Worm (Caenorhabditis elegans) whole organism, L3 larva: ENCODE measurements around the gene pqn-78.
"Not testable (repeated sequence)": the region's sequence is repeated elsewhere in the genome, so short reads cannot be mapped to it uniquely, and the experiment has no call there.

Experiments
- lin-39 ChIP-seq: fragments of 150-350 bp; optimal IDR thresholded peaks from 2 replicates; lab custom pipeline; 2018; ENCODE audit warnings: missing biosample characterization, missing genetic modification reagents, missing genetic modification characterization
- nhr-237 ChIP-seq: fragments of 150-350 bp; optimal IDR thresholded peaks from 2 replicates; lab custom pipeline; 2014; ENCODE audit warnings: missing biosample characterization, missing genetic modification characterization

DNA sequence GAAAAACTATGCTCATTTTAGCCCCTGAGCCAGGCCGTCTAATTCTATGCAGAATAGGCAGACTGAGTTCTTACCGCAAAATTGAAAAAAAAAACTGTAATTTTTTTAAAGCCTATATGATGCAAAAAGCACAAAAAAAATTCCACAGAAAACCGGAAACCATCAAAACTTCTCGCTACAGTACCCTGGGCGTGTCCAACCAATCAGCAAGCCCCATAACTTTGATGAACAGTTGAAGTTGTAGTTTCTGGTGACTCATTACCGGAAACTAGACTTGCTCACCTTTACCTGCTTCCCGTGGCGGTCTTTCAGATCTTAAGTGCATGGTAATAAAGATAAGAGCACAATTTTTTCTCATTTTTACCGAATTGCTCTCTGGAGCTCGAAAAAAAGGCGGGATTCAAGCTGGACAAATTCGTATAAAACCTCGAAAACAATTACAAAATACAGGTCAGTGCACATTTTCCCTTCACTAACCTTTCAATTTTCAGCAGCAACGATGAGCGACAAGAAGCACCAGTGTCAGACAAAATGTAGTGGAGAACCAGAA lies 39.5 kb upstream of the pqn-78 start, which contains the start of gene Y105C5A.1274:
- not testable (repeated sequence) for TF ChIP-seq lin-39, nhr-237
